Worm (Caenorhabditis elegans) whole organism, young adult: ENCODE data around the gene srsx-40.

ENCODE experiments used
- B0336.3 ChIP-seq: fragments of 200-800 bp; sonication (Bioruptor generic); IDR thresholded peaks from 2 replicates; pipeline ENCODE4 v1.3.6; 2022; ENCODE audit warnings: missing genetic modification characterization, missing compliant biosample characterization
- C06A6.2 ChIP-seq: fragments of 200-800 bp; sonication (Bioruptor generic); conservative IDR thresholded peaks from 2 replicates; pipeline ENCODE4 v1.3.6; 2022; ENCODE audit warnings: missing genetic modification characterization, missing compliant biosample characterization
- F23B12.7 ChIP-seq: sonication (generic microtip); optimal IDR thresholded peaks from 2 replicates; lab custom pipeline; 2017; ENCODE audit warnings: missing genetic modification characterization, mild to moderate bottlenecking, missing compliant biosample characterization, antibody characterized with exemption, moderate library complexity; ENCODE audit not compliant: insufficient read depth
- F33H1.4 ChIP-seq: fragments of 200-800 bp; sonication (Bioruptor generic); IDR thresholded peaks from 2 replicates; pipeline ENCODE4 v1.3.6; 2022; ENCODE audit warnings: missing genetic modification reagents, missing genetic modification characterization, missing compliant biosample characterization
- F37B4.10 ChIP-seq: fragments of 200-800 bp; sonication (Bioruptor generic); IDR thresholded peaks from 2 replicates; pipeline ENCODE4 v1.3.6; 2022; ENCODE audit warnings: missing genetic modification characterization, missing compliant biosample characterization
- F39B2.1 ChIP-seq: fragments of 200-800 bp; sonication (Bioruptor generic); IDR thresholded peaks from 2 replicates; pipeline ENCODE4 v1.3.6; 2022; ENCODE audit warnings: missing genetic modification reagents, missing genetic modification characterization, missing compliant biosample characterization
- F49E8.2 ChIP-seq: sonication (generic microtip); optimal IDR thresholded peaks from 3 replicates; lab custom pipeline; 2017; ENCODE audit warnings: missing genetic modification characterization, mild to moderate bottlenecking, missing compliant biosample characterization, antibody characterized with exemption, moderate library complexity; ENCODE audit not compliant: insufficient read depth
- F52B5.7 ChIP-seq: sonication (generic microtip); optimal IDR thresholded peaks from 2 replicates; lab custom pipeline; 2016; ENCODE audit warnings: mild to moderate bottlenecking, missing genetic modification characterization, missing compliant biosample characterization
- F55B11.4 ChIP-seq: sonication (generic microtip); optimal IDR thresholded peaks from 2 replicates; lab custom pipeline; 2016; ENCODE audit warnings: missing compliant biosample characterization, missing genetic modification characterization, borderline replicate concordance; ENCODE audit not compliant: insufficient read depth
- F57A8.1 ChIP-seq: fragments of 200-800 bp; sonication (Bioruptor generic); optimal IDR thresholded peaks from 2 replicates; lab custom pipeline; 2018; ENCODE audit warnings: mild to moderate bottlenecking, missing genetic modification characterization, moderate library complexity, missing compliant biosample characterization
- Y53F4B.3 ChIP-seq: fragments of 200-800 bp; sonication (Bioruptor generic); IDR thresholded peaks from 2 replicates; pipeline ENCODE4 v1.3.6; 2022; ENCODE audit warnings: missing genetic modification reagents, missing genetic modification characterization, missing compliant biosample characterization
- Y53G8AR.9 ChIP-seq: fragments of 200-800 bp; sonication (Bioruptor generic); conservative IDR thresholded peaks from 2 replicates; pipeline ENCODE4 v1.3.6; 2022; ENCODE audit warnings: missing genetic modification reagents, missing genetic modification characterization, missing compliant biosample characterization
- Y67H2A.10 ChIP-seq: fragments of 200-800 bp; sonication (Bioruptor generic); conservative IDR thresholded peaks from 2 replicates; pipeline ENCODE4 v1.3.6; 2022; ENCODE audit warnings: missing genetic modification reagents, missing genetic modification characterization, missing compliant biosample characterization
- Y95B8A.8 ChIP-seq: fragments of 200-800 bp; sonication (Bioruptor generic); IDR thresholded peaks from 2 replicates; pipeline ENCODE4 v1.3.6; 2022; ENCODE audit warnings: missing genetic modification reagents, missing genetic modification characterization, missing compliant biosample characterization
- aptf-3 ChIP-seq: fragments of 200-800 bp; sonication (Bioruptor generic); IDR thresholded peaks from 2 replicates; pipeline ENCODE4 v1.3.6; 2022; ENCODE audit warnings: missing genetic modification characterization, missing compliant biosample characterization
- attf-5 ChIP-seq: fragments of 200-800 bp; sonication (Bioruptor generic); optimal IDR thresholded peaks from 2 replicates; lab custom pipeline; 2018; ENCODE audit warnings: mild to moderate bottlenecking, missing genetic modification characterization, missing compliant biosample characterization
- cebp-1 ChIP-seq, 2 experiments: fragments of 200-800 bp in 1 of 2; sonication (Bioruptor generic) in 1 of 2; sonication (generic microtip) in 1 of 2; IDR thresholded peaks in 1 of 2; optimal IDR thresholded peaks in 1 of 2; 2 replicates each; pipeline versions ENCODE4 v1.3.6 to Lab custom; 2017 to 2022; ENCODE audit warnings: missing compliant biosample characterization in 2 of 2, missing genetic modification characterization in 2 of 2, mild to moderate bottlenecking in 1 of 2, missing genetic modification reagents in 1 of 2, moderate library complexity in 1 of 2
- cebp-2 ChIP-seq: fragments of 200-800 bp; sonication (Bioruptor generic); IDR thresholded peaks from 2 replicates; pipeline ENCODE4 v1.3.6; 2022; ENCODE audit warnings: missing genetic modification characterization, missing compliant biosample characterization
- chd-7 ChIP-seq: sonication (generic microtip); optimal IDR thresholded peaks from 2 replicates; lab custom pipeline; 2016; ENCODE audit warnings: mild to moderate bottlenecking, missing genetic modification characterization, moderate library complexity, missing compliant biosample characterization
- dpff-1 ChIP-seq: sonication (generic microtip); optimal IDR thresholded peaks from 2 replicates; lab custom pipeline; 2017; ENCODE audit warnings: mild to moderate bottlenecking, missing genetic modification characterization, missing compliant biosample characterization
- egl-44 ChIP-seq: fragments of 200-800 bp; sonication (Bioruptor generic); IDR thresholded peaks from 2 replicates; pipeline ENCODE4 v1.3.6; 2022; ENCODE audit warnings: missing genetic modification reagents, missing genetic modification characterization, missing compliant biosample characterization
- hlh-12 ChIP-seq: sonication (generic microtip); optimal IDR thresholded peaks from 2 replicates; lab custom pipeline; 2016; ENCODE audit warnings: missing genetic modification characterization, missing compliant biosample characterization
- hmg-20 ChIP-seq: fragments of 200-800 bp; sonication (Bioruptor generic); IDR thresholded peaks from 2 replicates; pipeline ENCODE4 v1.3.6; 2022; ENCODE audit warnings: missing genetic modification reagents, missing genetic modification characterization, missing compliant biosample characterization
- hsf-1 ChIP-seq: fragments of 200-800 bp; sonication (Bioruptor generic); IDR thresholded peaks from 2 replicates; pipeline ENCODE4 v1.3.6; 2022; ENCODE audit warnings: missing genetic modification reagents, missing genetic modification characterization, missing compliant biosample characterization
- lag-1 ChIP-seq: fragments of 200-800 bp; sonication (Bioruptor generic); IDR thresholded peaks from 2 replicates; pipeline ENCODE4 v1.3.6; 2022; ENCODE audit warnings: missing genetic modification reagents, missing genetic modification characterization, missing compliant biosample characterization
- lin-54 ChIP-seq: fragments of 200-800 bp; sonication (Bioruptor generic); optimal IDR thresholded peaks from 2 replicates; lab custom pipeline; 2018; ENCODE audit warnings: mild to moderate bottlenecking, missing genetic modification characterization, missing compliant biosample characterization
- madf-3 ChIP-seq: fragments of 200-800 bp; sonication (Bioruptor generic); IDR thresholded peaks from 2 replicates; pipeline ENCODE4 v1.3.6; 2022; ENCODE audit warnings: missing genetic modification reagents, missing genetic modification characterization, missing compliant biosample characterization
- mxl-1 ChIP-seq: sonication (generic microtip); optimal IDR thresholded peaks from 2 replicates; lab custom pipeline; 2016; ENCODE audit warnings: missing genetic modification characterization, missing compliant biosample characterization
- nfya-2 ChIP-seq: fragments of 200-800 bp; sonication (Bioruptor generic); IDR thresholded peaks from 2 replicates; pipeline ENCODE4 v1.3.6; 2022; ENCODE audit warnings: missing genetic modification reagents, missing genetic modification characterization, missing compliant biosample characterization
- nfyb-1 ChIP-seq: fragments of 200-800 bp; sonication (Bioruptor generic); IDR thresholded peaks from 2 replicates; pipeline ENCODE4 v1.3.6; 2022; ENCODE audit warnings: missing genetic modification reagents, missing genetic modification characterization, missing compliant biosample characterization
- nhr-179 ChIP-seq: sonication (generic microtip); optimal IDR thresholded peaks from 2 replicates; lab custom pipeline; 2016; ENCODE audit warnings: mild to moderate bottlenecking, missing genetic modification characterization, missing compliant biosample characterization
- nhr-27 ChIP-seq: fragments of 200-800 bp; sonication (Bioruptor generic); optimal IDR thresholded peaks from 2 replicates; lab custom pipeline; 2018; ENCODE audit warnings: mild to moderate bottlenecking, missing genetic modification characterization, moderate library complexity, missing compliant biosample characterization
- nhr-80 ChIP-seq: sonication (generic microtip); optimal IDR thresholded peaks from 2 replicates; lab custom pipeline; 2016; ENCODE audit warnings: missing genetic modification characterization, missing compliant biosample characterization
- nhr-90 ChIP-seq: sonication (generic microtip); optimal IDR thresholded peaks from 2 replicates; lab custom pipeline; 2016; ENCODE audit warnings: missing genotype, mild to moderate bottlenecking, missing genetic modification characterization, missing compliant biosample characterization
- repo-1 ChIP-seq: sonication (generic microtip); optimal IDR thresholded peaks from 2 replicates; lab custom pipeline; 2017; ENCODE audit warnings: mild to moderate bottlenecking, missing genetic modification characterization, missing compliant biosample characterization
- sdz-38 ChIP-seq: sonication (generic microtip); optimal IDR thresholded peaks from 2 replicates; lab custom pipeline; 2016; ENCODE audit warnings: missing genotype, missing genetic modification characterization, missing compliant biosample characterization
- snpc-4 ChIP-seq, 5 experiments: fragments of 150-350 bp in 1 of 5; sonication (generic microtip) in 4 of 5; optimal IDR thresholded peaks; 2 replicates each; lab custom pipeline; 2014 to 2018; ENCODE audit warnings: missing genetic modification characterization in 5 of 5, missing biosample characterization in 3 of 5, antibody characterized with exemption in 2 of 5, mild to moderate bottlenecking in 2 of 5, missing compliant biosample characterization in 2 of 5, missing genotype in 2 of 5, moderate library complexity in 2 of 5, missing genetic modification reagents in 1 of 5
- sptf-2 ChIP-seq: fragments of 200-800 bp; sonication (Bioruptor generic); optimal IDR thresholded peaks from 2 replicates; lab custom pipeline; 2018; ENCODE audit warnings: mild to moderate bottlenecking, missing genetic modification characterization, missing compliant biosample characterization
- tbp1 ChIP-seq: fragments of 200-800 bp; sonication (Bioruptor generic); optimal IDR thresholded peaks from 2 replicates; lab custom pipeline; 2018; ENCODE audit warnings: mild to moderate bottlenecking, missing genetic modification characterization, missing compliant biosample characterization
- xnd-1 ChIP-seq: sonication (generic microtip); optimal IDR thresholded peaks from 2 replicates; lab custom pipeline; 2016; ENCODE audit warnings: missing genotype, missing genetic modification reagents, missing genetic modification characterization, missing compliant biosample characterization
- ztf-18 ChIP-seq: sonication (generic microtip); optimal IDR thresholded peaks from 2 replicates; lab custom pipeline; 2016; ENCODE audit warnings: missing genotype, mild to moderate bottlenecking, missing genetic modification characterization, missing compliant biosample characterization
- ztf-22 ChIP-seq: fragments of 200-800 bp; sonication (Bioruptor generic); optimal IDR thresholded peaks from 2 replicates; lab custom pipeline; 2018; ENCODE audit warnings: mild to moderate bottlenecking, missing genetic modification characterization, moderate library complexity, missing compliant biosample characterization
- ztf-25 ChIP-seq: fragments of 200-800 bp; sonication (Bioruptor generic); IDR thresholded peaks from 2 replicates; pipeline ENCODE4 v1.3.6; 2022; ENCODE audit warnings: missing genetic modification reagents, missing genetic modification characterization, missing compliant biosample characterization
- ztf-26 ChIP-seq: sonication (generic microtip); optimal IDR thresholded peaks from 2 replicates; lab custom pipeline; 2017; ENCODE audit warnings: missing genetic modification characterization, missing compliant biosample characterization
- ztf-3 ChIP-seq: fragments of 200-800 bp; sonication (Bioruptor generic); optimal IDR thresholded peaks from 2 replicates; lab custom pipeline; 2018; ENCODE audit warnings: mild to moderate bottlenecking, missing genetic modification characterization, missing compliant biosample characterization

Gene srsx-40

DNA sequence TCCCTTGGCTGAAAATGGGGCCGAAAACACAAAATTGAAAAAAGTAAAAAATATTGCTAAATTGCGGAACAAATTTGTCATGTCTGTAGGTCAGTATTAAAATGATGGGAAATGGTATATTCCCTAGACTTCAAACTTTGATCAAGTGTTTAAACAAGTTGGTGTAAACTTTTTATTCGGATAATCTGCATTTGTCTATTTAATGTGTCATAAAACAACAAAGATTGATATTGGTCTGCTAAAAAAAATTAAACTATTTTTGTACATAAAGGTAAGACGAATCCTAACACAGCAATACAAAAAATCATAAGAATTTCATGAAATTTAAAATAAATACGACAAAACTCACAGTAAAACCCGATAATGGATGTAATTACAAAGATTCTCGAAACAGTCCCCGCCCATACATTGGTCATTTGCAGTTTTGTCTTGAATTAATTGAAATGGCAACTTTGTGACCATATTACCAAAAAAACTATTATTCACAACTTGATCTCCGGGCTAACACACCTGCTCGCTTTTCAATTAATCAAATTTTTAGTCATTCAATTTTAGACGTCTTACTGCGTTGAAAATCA lies 20.6 kb upstream of the srsx-40 start, which contains the start of the genes ZK105.6 and ZK105.8:
Gene ZK105.6 (minus strand): TSS at position 101 of the 578 bp plus-strand sequence.
Gene ZK105.8 (plus strand): TSS at position 528 of the 578 bp plus-strand sequence.
- TF ChIP-seq chd-7 (tag; lab: Kevin White, UChicago) (no peak), hmg-20 (no peak), ztf-3 (GFP tag; lab: Kevin White, UChicago) (no peak), snpc-4 (GFP tag; optimal IDR thresholded peaks at IDR 0.05; lab: Kevin White, UChicago) (no peak), snpc-4 (tag; optimal IDR thresholded peaks at IDR 0.05; lab: Kevin White, UChicago) (no peak), mxl-1 (tag; lab: Kevin White, UChicago) (no peak), hsf-1 (GFP tag; lab: Robert Waterston, UW) (no peak), nhr-27 (tag; lab: Kevin White, UChicago) (no peak), xnd-1 (tag; lab: Kevin White, UChicago) (no peak), B0336.3 (GFP tag; lab: Robert Waterston, UW) (no peak), F52B5.7 (no peak), sptf-2 (GFP tag; lab: Kevin White, UChicago) (no peak), lag-1 (GFP tag; lab: Robert Waterston, UW) (no peak), C06A6.2 (GFP tag; lab: Robert Waterston, UW) (no peak), aptf-3 (no peak), Y53G8AR.9 (GFP tag; lab: Robert Waterston, UW) (no peak), ztf-25 (GFP tag; lab: Robert Waterston, UW) (no peak)

DNA sequence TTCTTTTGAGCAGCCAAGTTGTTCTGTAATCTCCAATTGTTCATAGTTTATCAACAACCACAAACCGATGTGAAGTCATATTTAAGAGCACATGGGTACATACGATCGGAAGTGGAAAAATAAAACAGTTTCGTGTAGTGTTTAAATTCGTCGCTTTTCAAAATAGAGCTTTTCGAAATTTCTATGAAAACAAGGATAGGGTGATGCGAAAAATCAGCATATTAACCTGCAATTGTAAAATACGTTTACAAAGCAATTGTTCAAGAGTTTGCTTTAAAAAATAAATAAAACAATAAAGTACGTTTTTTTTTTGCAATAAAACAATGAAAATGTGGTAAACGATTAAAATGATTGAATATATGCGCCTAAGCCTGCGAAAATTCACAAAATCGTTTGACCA lies 18.5 kb upstream of the srsx-40 start, which contains the start of gene ZK105.14:
Gene ZK105.14 (minus strand): TSS at position 101 of the 400 bp plus-strand sequence.
- TF ChIP-seq nhr-179 (tag; lab: Kevin White, UChicago), result no peak
- no peak for TF ChIP-seq lin-54
- no peak for TF ChIP-seq madf-3
- no peak for TF ChIP-seq cebp-2 (GFP tag; lab: Robert Waterston, UW)
- no peak for TF ChIP-seq Y53F4B.3 (GFP tag; lab: Robert Waterston, UW)
- no peak for TF ChIP-seq F23B12.7
- no peak for TF ChIP-seq ztf-3 (GFP tag; lab: Kevin White, UChicago)
- no peak for TF ChIP-seq cebp-1 (GFP tag; IDR thresholded peaks at IDR 0.05; lab: Robert Waterston, UW)
- no peak for TF ChIP-seq cebp-1 (tag; optimal IDR thresholded peaks at IDR 0.05; lab: Kevin White, UChicago)
- no peak for TF ChIP-seq tbp1 (GFP tag; lab: Kevin White, UChicago)
- no peak for TF ChIP-seq repo-1 (tag; lab: Kevin White, UChicago)
- TF ChIP-seq egl-44 (GFP tag; lab: Robert Waterston, UW), result no peak
- no peak for TF ChIP-seq attf-5 (GFP tag; lab: Kevin White, UChicago)
- no peak for TF ChIP-seq hlh-12 (tag; lab: Kevin White, UChicago)
- TF ChIP-seq dpff-1 (tag; lab: Kevin White, UChicago), result no peak
- no peak for TF ChIP-seq F33H1.4 (GFP tag; lab: Robert Waterston, UW)
- TF ChIP-seq hsf-1 (GFP tag; lab: Robert Waterston, UW), result no peak
- no peak for TF ChIP-seq F49E8.2
- TF ChIP-seq Y95B8A.8 (GFP tag; lab: Robert Waterston, UW), result no peak
- TF ChIP-seq F37B4.10 (GFP tag; lab: Robert Waterston, UW), result no peak

DNA sequence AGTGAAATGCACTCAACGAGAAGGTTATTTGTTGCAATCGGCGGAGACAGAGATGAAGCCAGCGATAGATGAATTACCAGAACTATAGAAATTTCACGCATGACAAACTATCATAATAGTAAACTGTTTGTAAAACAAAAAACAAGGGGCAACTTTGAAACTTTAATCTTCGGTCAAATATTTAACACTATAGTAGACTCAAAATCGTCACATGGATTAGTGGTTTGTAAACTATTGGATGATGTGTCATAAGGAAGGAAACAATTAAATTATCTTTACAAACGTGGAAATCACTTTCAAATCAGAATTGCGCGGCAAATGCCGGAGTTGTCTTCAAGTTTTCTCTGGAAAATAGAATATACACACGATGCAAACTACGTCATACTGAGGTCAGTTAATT lies 14.2 kb upstream of the srsx-40 start, which contains the start of gene ZK105.5:
Gene ZK105.5 (minus strand): TSS at position 101 of the 400 bp plus-strand sequence.
- no peak for TF ChIP-seq nhr-80 (tag; lab: Kevin White, UChicago)
- no peak for TF ChIP-seq ztf-22 (GFP tag; lab: Kevin White, UChicago)
- TF ChIP-seq nfya-2, result no peak
- TF ChIP-seq lin-54, result no peak
- no peak for TF ChIP-seq ztf-18 (tag; lab: Kevin White, UChicago)
- no peak for TF ChIP-seq attf-5 (GFP tag; lab: Kevin White, UChicago)
- no peak for TF ChIP-seq F57A8.1
- TF ChIP-seq sdz-38 (tag; lab: Kevin White, UChicago), result no peak
- no peak for TF ChIP-seq nhr-27 (tag; lab: Kevin White, UChicago)
- TF ChIP-seq F39B2.1 (GFP tag; lab: Robert Waterston, UW), result no peak
- no peak for TF ChIP-seq nhr-90 (tag; lab: Kevin White, UChicago)
- TF ChIP-seq Y67H2A.10, result no peak
- TF ChIP-seq F55B11.4 (tag; lab: Kevin White, UChicago), result no peak
- no peak for TF ChIP-seq snpc-4 (GFP tag; optimal IDR thresholded peaks at IDR 0.05; lab: Kevin White, UChicago)
- TF ChIP-seq snpc-4 (tag; optimal IDR thresholded peaks at IDR 0.05; lab: Kevin White, UChicago), result no peak
- no peak for TF ChIP-seq hlh-12 (tag; lab: Kevin White, UChicago)
- no peak for TF ChIP-seq ztf-26 (tag; lab: Kevin White, UChicago)
- no peak for TF ChIP-seq nfyb-1 (GFP tag; lab: Robert Waterston, UW)
